Fruit fly (Drosophila melanogaster): ENCODE data around the gene Xe7.

Xe7 gene

dm6 chr3R:5649903-5650302 lies 19.2 kb downstream of the Xe7 start:
- TF ChIP-seq CTCF (optimal IDR thresholded peaks at IDR 0.05) (no peak), CG8478 (optimal IDR thresholded peaks at IDR 0.05) (no peak)

DNA sequence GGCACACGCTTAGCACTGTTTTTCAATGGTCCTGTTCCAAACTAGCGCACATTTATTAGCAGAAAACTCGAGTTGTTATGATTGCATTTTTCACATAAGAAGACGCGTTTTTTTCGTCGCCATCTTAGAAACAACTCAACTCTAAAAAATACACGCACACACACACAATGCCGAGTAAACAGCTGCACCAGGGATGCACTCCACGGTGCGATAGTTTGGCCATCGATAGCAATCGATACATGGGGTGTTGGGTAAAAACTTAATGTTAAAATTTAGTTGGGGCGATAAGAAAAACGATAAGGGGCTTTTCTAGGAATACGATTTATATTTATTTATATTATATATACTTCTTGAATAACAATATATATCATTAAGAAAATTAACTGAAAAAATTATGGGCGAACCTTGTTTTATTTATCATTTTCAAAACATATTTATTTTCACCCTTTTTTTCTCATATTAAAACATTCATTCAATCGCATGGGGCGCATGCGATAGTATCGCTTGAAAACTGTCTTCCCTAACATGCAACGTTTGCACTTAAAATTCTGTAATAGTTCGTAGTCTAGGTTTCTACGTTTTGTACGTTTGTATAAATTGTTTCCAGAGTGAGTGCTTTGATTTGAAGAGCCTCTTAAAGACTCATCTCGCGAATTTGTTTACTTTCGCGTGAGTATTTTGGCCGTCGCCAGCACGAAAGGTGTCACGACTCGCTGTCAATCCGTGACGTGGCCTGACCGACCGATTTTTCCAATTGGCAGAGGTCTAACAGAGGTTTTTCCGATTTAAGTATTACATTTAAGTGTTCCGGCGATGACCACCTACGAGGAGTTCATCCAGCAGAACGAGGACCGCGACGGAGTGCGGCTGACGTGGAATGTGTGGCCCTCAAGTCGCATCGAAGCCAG lies 20.3 kb downstream of the Xe7 start, which contains the start of the genes MTA1-like and Sec23:
MTA1-like (minus strand) TSS at position 170 of the 908 bp plus-strand sequence.
Sec23 (plus strand) TSS at position 497 of the 908 bp plus-strand sequence.
- TF ChIP-seq CTCF (optimal IDR thresholded peaks at IDR 0.05) (no peak), CG8478 (optimal IDR thresholded peaks at IDR 0.05) (no peak)

dm6 chr3R:5647705-5648568 lies 21.2 kb downstream of the Xe7 start:
- TF ChIP-seq CTCF (optimal IDR thresholded peaks at IDR 0.05): no peak
- no peak for TF ChIP-seq CG8478 (optimal IDR thresholded peaks at IDR 0.05)

DNA sequence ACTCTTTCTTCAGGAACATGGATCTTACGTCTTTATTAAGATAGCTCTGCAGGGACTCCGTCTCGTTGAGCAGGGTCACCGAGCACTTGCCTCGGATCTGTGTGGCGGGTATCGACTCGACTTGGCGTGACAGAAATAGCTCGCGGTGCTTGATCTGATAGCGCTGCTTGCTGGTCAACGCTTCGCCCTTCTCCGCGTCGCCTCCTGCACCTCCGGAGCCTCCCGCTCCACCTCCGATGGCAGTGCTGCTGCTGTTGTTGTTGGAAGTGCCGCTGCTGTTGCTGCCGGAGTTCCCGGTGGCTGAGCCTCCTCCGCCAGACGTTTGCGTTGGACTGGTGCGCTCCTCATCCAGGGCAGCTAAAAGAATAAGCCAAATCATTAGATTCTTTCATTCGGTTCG lies 25.7 kb downstream of the Xe7 start:
- TF ChIP-seq CTCF (optimal IDR thresholded peaks at IDR 0.05) (no peak), CG8478 (optimal IDR thresholded peaks at IDR 0.05) (no peak)

- no peak for TF ChIP-seq CG8478 (optimal IDR thresholded peaks at IDR 0.05)
- TF ChIP-seq CTCF (optimal IDR thresholded peaks at IDR 0.05): no peak
These were observed 32.4 kb downstream of the Xe7 start, which contains the start of the genes CG31548 and CG12170 for dm6 chr3R:5636519-5637430. Gene CG31548 (minus strand): TSS chr3R:5636852. Gene CG12170 (plus strand): TSS chr3R:5637234.

DNA sequence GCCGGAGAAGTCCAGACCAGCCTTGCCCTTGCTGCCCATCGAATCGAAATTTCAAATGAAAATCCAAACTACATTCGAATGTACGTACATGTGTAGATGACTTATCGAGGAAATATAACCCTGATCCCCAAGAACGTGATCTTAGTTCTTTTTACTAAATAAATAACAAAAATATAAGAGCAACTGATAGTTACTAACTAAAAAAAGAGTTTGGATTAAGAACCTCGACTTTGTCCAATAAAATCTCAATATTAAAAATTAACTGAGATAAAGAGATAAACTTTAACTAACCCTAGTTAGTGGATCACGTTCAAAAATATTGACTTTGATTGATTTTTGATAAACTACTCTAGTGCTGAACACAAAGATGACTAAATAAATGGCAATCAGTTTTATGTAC lies 33.6 kb downstream of the Xe7 start, which contains the start of gene CG31546:
CG31546 (minus strand) TSS at position 101 of the 400 bp plus-strand sequence.
- TF ChIP-seq CTCF (optimal IDR thresholded peaks at IDR 0.05) (no peak), CG8478 (optimal IDR thresholded peaks at IDR 0.05) (no peak)

DNA sequence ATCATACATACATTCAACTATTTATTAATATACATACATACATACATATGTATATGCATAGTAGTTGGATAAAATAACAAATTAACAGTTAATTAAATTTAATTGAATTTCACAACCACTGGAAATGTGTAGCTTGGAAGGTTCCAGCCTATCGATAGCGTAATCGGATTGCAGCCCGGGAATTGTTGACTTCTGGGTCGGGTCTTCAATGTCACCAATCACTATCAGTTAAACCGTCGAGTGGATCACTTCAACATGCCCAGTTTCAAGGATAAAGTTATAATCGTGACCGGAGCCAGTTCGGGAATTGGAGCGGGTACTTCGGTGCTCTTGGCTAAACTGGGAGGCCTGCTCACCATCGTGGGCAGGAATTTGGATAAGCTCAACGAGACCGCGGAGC lies 35.7 kb downstream of the Xe7 start, which contains the start of gene CG12171:
CG12171 (plus strand) TSS at position 191 of the 400 bp plus-strand sequence.
- TF ChIP-seq CG8478 (optimal IDR thresholded peaks at IDR 0.05) (no peak), CTCF (optimal IDR thresholded peaks at IDR 0.05) (no peak)

- TF ChIP-seq CG8478 (optimal IDR thresholded peaks at IDR 0.05) (no peak), CTCF (optimal IDR thresholded peaks at IDR 0.05) (no peak)
These were observed 37.0 kb downstream of the Xe7 start, which contains the start of gene CG31549 for dm6 chr3R:5632182-5632581. Gene CG31549 (plus strand): TSS chr3R:5632192.

dm6 chr3R:5627552-5627951 lies 41.6 kb downstream of the Xe7 start, which contains the start of gene CG31551:
Gene CG31551 (plus strand): TSS chr3R:5627852.
- TF ChIP-seq CG8478 (optimal IDR thresholded peaks at IDR 0.05) (no peak), CTCF (optimal IDR thresholded peaks at IDR 0.05) (no peak)

DNA sequence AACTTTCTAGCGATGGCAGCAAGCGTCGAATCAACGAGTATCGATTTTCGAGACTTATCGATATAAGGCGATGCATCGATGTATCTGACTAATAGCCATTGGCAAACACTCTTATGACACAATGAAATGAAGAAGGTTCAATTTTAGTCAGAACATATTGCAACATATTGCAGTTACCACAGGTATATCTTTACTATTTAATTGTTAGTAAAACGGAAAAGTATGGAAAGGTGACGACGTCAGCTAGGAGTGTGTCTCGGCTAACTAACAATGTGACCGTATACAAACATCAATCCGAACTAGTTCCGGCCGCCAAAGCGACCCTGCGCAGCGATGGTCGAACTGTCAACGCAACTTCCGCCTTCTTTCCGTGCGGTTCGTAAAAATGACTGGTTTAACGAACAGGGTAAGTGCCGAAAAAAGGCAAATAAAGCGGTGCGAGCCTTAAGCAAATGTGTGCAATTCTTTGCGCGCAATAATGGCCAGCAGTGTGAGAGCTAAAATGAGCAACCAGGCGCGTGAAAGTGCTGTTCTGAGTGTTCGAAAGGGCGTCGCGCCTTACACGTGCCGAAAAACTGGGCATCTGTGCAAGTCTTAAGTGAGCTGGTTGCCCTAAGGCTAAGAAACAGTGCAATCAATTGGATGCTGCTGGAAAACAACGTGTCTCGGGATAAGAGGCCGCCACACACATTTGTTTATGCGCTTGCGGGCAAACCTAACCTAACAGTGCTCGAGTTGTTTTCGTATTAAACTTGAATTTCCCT lies 44.8 kb downstream of the Xe7 start, which contains the start of the genes Dph4, Spec2 and RpL13A:
Dph4 (minus strand) TSS at position 11 of the 764 bp plus-strand sequence.
Spec2 (minus strand) TSS at position 11 of the 764 bp plus-strand sequence.
RpL13A (plus strand) TSS at position 360 of the 764 bp plus-strand sequence.
- TF ChIP-seq CTCF (optimal IDR thresholded peaks at IDR 0.05) (peak; percentile 47 to 55), CG8478 (optimal IDR thresholded peaks at IDR 0.05) (no peak)

DNA sequence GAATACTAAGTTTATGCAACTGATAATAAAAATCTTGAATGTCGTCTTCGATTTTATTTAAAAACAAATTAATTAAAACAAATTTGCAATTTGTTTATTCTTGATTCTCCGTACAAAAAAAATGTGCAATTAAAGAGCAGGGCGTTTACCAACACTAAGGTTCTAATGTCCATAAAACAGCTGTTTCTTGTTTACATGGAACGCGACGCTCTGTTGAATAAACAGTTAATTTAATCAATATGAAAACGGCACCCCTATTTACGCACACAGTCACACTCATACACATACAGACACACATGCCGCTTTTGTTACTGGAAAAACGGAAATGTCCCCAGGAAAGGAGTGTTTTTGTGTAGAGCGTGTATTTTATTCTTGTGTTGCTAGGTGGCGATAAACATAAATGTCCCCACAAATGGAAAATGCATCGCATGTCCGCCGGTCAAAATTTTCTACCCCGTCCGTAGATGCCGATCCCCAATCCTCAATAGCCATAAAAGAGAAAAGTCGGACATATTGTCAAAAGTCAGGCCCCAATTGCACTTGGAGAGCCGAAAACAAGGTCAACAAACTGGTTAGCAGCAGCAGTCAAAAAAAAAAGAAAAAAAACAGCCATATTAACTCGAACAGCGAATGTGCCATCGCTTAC lies 46.0 kb downstream of the Xe7 start:
- TF ChIP-seq CTCF (optimal IDR thresholded peaks at IDR 0.05): no peak
- no peak for TF ChIP-seq CG8478 (optimal IDR thresholded peaks at IDR 0.05)

DNA sequence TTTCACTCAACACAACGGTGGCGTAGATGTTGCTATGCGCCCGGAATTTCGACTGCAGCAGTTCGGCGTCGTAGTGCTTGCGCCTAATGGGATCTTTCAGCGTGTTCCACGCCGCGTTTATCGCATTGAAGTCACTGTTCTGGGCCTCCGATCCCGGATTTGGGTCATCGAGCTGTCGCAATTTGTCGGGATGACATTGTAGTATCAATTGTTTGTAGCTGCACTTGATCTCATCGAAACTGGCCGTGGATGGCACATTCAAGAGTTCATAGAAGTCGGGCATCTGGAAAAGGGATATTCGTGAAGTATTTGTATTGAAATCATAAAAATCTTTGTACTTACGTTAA lies 46.8 kb downstream of the Xe7 start:
- TF ChIP-seq CG8478 (optimal IDR thresholded peaks at IDR 0.05) (no peak), CTCF (optimal IDR thresholded peaks at IDR 0.05) (no peak)
